Worm (Caenorhabditis elegans): ENCODE measurements around the gene F27B10.1.

DNA sequence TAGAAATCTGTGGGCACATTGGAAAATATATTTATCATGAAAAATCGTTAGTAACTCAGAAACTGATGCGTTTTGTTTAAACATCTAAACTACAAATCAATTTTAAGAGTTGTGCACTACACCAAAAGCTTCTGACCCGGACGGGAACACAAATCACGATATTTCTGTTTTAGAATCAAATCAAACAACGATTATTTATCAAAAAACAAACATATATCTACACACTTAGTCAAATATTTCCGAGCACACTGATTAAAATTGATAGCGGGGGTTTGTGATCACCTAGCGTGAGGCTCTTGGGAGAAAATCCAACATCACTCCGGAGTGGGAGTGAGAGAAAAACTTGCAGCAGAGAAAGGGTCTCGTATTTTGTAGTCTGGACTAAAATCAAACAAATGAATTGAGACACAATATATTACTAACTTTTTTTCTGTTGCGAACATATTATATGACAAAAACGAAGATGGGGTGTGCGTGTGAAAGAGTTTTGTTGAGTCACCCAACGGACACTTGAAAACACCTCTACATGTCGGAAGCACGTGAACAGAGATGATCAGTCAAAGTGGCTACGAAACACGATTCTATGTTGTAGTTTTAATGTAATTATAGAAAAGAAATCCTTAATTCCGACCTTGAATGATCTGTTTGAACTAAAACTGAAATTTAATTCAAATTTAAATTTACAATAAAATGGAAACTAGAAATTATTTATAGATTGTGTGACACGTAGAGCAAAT is 23.0 kb downstream of the F27B10.1 start:
- TF ChIP-seq ceh-36 (tag; optimal IDR thresholded peaks at IDR 0.05) (no peak), pes-1 (GFP tag; IDR thresholded peaks at IDR 0.05) (no peak), flt-1 (GFP tag; IDR thresholded peaks at IDR 0.05) (no peak), tbx-11 (GFP tag; IDR thresholded peaks at IDR 0.05) (no peak)
